Worm (Caenorhabditis elegans): ENCODE measurements around the gene F14B8.4.
A peak's percentile ranks its signal among the peaks of the same experiment; 100 is the strongest.
"Not testable (repeated sequence)": the region's sequence is repeated elsewhere in the genome, so short reads cannot be mapped to it uniquely, and the experiment has no call there.

The F14B8.4 gene

ce11 chrX:6868669-6869068, 31.1 kb downstream of the F14B8.4 start, which contains the start of gene C53B7.6:
Gene C53B7.6 (minus strand): TSS chrX:6868769.
- not testable (repeated sequence) for TF ChIP-seq fkh-2, nhr-11, eor-1 (tag; optimal IDR thresholded peaks at IDR 0.05)

ce11 chrX:6867707-6868106, 32.0 kb downstream of the F14B8.4 start:
- peak; percentile 17 for TF ChIP-seq nhr-23 (tag; optimal IDR thresholded peaks at IDR 0.05)
- TF ChIP-seq lin-39 (tag; optimal IDR thresholded peaks at IDR 0.05), result peak; percentile 48
- no peak for TF ChIP-seq nhr-67 (tag; optimal IDR thresholded peaks at IDR 0.05)
- peak; percentile 79 for TF ChIP-seq nhr-43 (tag; optimal IDR thresholded peaks at IDR 0.05; ENCODE audit: poor library complexity, severe bottlenecking)
- TF ChIP-seq lin-15B (tag; optimal IDR thresholded peaks at IDR 0.05), result no peak
- TF ChIP-seq tbx-2 (tag; optimal IDR thresholded peaks at IDR 0.05), result peak; percentile 63
- peak; percentile 52 for TF ChIP-seq elt-2 (tag; optimal IDR thresholded peaks at IDR 0.05)
- peak; percentile 52 for TF ChIP-seq pqm-1 (tag; optimal IDR thresholded peaks at IDR 0.05)
- no peak for TF ChIP-seq nhr-237 (tag; optimal IDR thresholded peaks at IDR 0.05)
- TF ChIP-seq ceh-82 (tag; optimal IDR thresholded peaks at IDR 0.05), result no peak
- TF ChIP-seq eor-1 (tag; optimal IDR thresholded peaks at IDR 0.05), result no peak
- peak; percentile 66 for TF ChIP-seq lsy-12 (tag; optimal IDR thresholded peaks at IDR 0.05)
- TF ChIP-seq nhr-25 (tag; optimal IDR thresholded peaks at IDR 0.05), result peak; percentile 59
- no peak for TF ChIP-seq aly-2 (tag; optimal IDR thresholded peaks at IDR 0.05)
- TF ChIP-seq ztf-4 (tag; optimal IDR thresholded peaks at IDR 0.05), result peak; percentile 9
- no peak for TF ChIP-seq mml-1 (tag; optimal IDR thresholded peaks at IDR 0.05)
- peak; percentile 58 for TF ChIP-seq hmg-11 (tag; optimal IDR thresholded peaks at IDR 0.05)
- no peak for TF ChIP-seq zag-1 (tag; optimal IDR thresholded peaks at IDR 0.05)

ce11 chrX:6866900-6867299, 32.8 kb downstream of the F14B8.4 start:
- no peak for TF ChIP-seq mdl-1 (tag; optimal IDR thresholded peaks at IDR 0.05)
- TF ChIP-seq nhr-237 (tag; optimal IDR thresholded peaks at IDR 0.05), result no peak
- TF ChIP-seq nfya-1 (tag; optimal IDR thresholded peaks at IDR 0.05; ENCODE audit: insufficient read depth), result no peak
- TF ChIP-seq nhr-67 (tag; optimal IDR thresholded peaks at IDR 0.05), result no peak
- TF ChIP-seq ama-1 (optimal IDR thresholded peaks at IDR 0.05), result no peak
- no peak for TF ChIP-seq nhr-43 (tag; optimal IDR thresholded peaks at IDR 0.05; ENCODE audit: poor library complexity, severe bottlenecking)
- no peak for TF ChIP-seq unc-39 (tag; optimal IDR thresholded peaks at IDR 0.05)
- no peak for TF ChIP-seq mml-1 (tag; optimal IDR thresholded peaks at IDR 0.05)
- TF ChIP-seq unc-62 (GFP tag; optimal IDR thresholded peaks at IDR 0.05), result no peak
- no peak for TF ChIP-seq ceh-16 (tag; optimal IDR thresholded peaks at IDR 0.05)
- TF ChIP-seq tbx-2 (tag; optimal IDR thresholded peaks at IDR 0.05), result no peak
- TF ChIP-seq sea-2 (GFP tag; optimal IDR thresholded peaks at IDR 0.05), result no peak
- TF ChIP-seq elt-3 (tag; optimal IDR thresholded peaks at IDR 0.05), result no peak
- no peak for TF ChIP-seq lin-15B (tag; optimal IDR thresholded peaks at IDR 0.05)

ce11 chrX:6865839-6866238, 33.9 kb downstream of the F14B8.4 start, which contains the start of gene odr-10:
Gene odr-10 (minus strand): TSS chrX:6865939.
- TF ChIP-seq snpc-4 (tag; optimal IDR thresholded peaks at IDR 0.05) (no peak), elt-2 (tag; optimal IDR thresholded peaks at IDR 0.05) (no peak), zag-1 (tag; optimal IDR thresholded peaks at IDR 0.05) (no peak), egl-27 (tag; optimal IDR thresholded peaks at IDR 0.05) (no peak), aly-2 (tag; optimal IDR thresholded peaks at IDR 0.05) (no peak), unc-62 (GFP tag; optimal IDR thresholded peaks at IDR 0.05) (no peak), pqm-1 (tag; optimal IDR thresholded peaks at IDR 0.05) (no peak), unc-39 (tag; optimal IDR thresholded peaks at IDR 0.05) (no peak), ceh-9 (tag; optimal IDR thresholded peaks at IDR 0.05) (no peak)

- TF ChIP-seq hmg-11 (tag; optimal IDR thresholded peaks at IDR 0.05), result no peak
- no peak for TF ChIP-seq unc-39 (tag; optimal IDR thresholded peaks at IDR 0.05)
- no peak for TF ChIP-seq fos-1 (tag; optimal IDR thresholded peaks at IDR 0.05)
- no peak for TF ChIP-seq mdl-1 (tag; optimal IDR thresholded peaks at IDR 0.05)
- no peak for TF ChIP-seq elt-3 (tag; optimal IDR thresholded peaks at IDR 0.05)
- TF ChIP-seq nhr-28 (tag; optimal IDR thresholded peaks at IDR 0.05), result no peak
- TF ChIP-seq egl-5 (tag; optimal IDR thresholded peaks at IDR 0.05), result no peak
Observed at ce11 chrX:6863032-6863431, 36.7 kb downstream of the F14B8.4 start, which contains the start of gene nep-4. Gene nep-4 (minus strand): TSS chrX:6863424.
